Worm (Caenorhabditis elegans): ENCODE results near the gene Y43D4A.2.

ce11 chrIV:16740769-16741168 lies 14.9 kb downstream of the Y43D4A.2 start, which contains the start of gene Y51H4A.24:
- TF ChIP-seq Y75B8A.6 (GFP tag; IDR thresholded peaks at IDR 0.05) = no peak
- no peak for TF ChIP-seq mdl-1 (tag; optimal IDR thresholded peaks at IDR 0.05)
- no peak for TF ChIP-seq R02D3.7 (tag; optimal IDR thresholded peaks at IDR 0.05)
- TF ChIP-seq skn-1 (tag; optimal IDR thresholded peaks at IDR 0.05) = no peak
- TF ChIP-seq lin-38 (GFP tag; IDR thresholded peaks at IDR 0.05) = no peak
- no peak for TF ChIP-seq snpc-4 (tag; optimal IDR thresholded peaks at IDR 0.05)
- TF ChIP-seq nhr-237 (tag; optimal IDR thresholded peaks at IDR 0.05) = no peak
- TF ChIP-seq php-3 (GFP tag; IDR thresholded peaks at IDR 0.05) = no peak
- TF ChIP-seq dmd-8 (GFP tag; IDR thresholded peaks at IDR 0.05) = no peak
- TF ChIP-seq nhr-25 (tag; optimal IDR thresholded peaks at IDR 0.05; ENCODE audit: borderline replicate concordance, insufficient read depth) = no peak
- no peak for TF ChIP-seq ceh-82 (tag; optimal IDR thresholded peaks at IDR 0.05)

All from whole organism, L4 larva.